Fruit fly (Drosophila melanogaster) whole organism, embryonic: Measurements from ENCODE around the gene Ctr9.

ENCODE experiments used
- Antp ChIP-seq: fragments of 200-800 bp; sonication (Bioruptor generic); optimal IDR thresholded peaks from 3 replicates; lab custom pipeline; 2016; ENCODE audit warnings: missing biosample characterization, missing genetic modification characterization
- BEAF-32 ChIP-seq: fragments of 200-800 bp; sonication (Bioruptor generic); optimal IDR thresholded peaks from 3 replicates; lab custom pipeline; 2017; ENCODE audit warnings: missing biosample characterization, missing genetic modification characterization, mild to moderate bottlenecking, moderate library complexity, missing genetic modification reagents
- CG11504 ChIP-seq: fragments of 200-800 bp; sonication (Bioruptor generic); optimal IDR thresholded peaks from 3 replicates; lab custom pipeline; 2019; ENCODE audit warnings: missing biosample characterization, mild to moderate bottlenecking, missing genetic modification characterization, moderate library complexity
- CG11696 ChIP-seq: fragments of 200-800 bp; sonication (Bioruptor generic); IDR thresholded peaks from 2 replicates; pipeline ENCODE4 v1.3.6; 2022; ENCODE audit warnings: missing biosample characterization, missing genetic modification characterization
- CG13424 ChIP-seq: fragments of 200-800 bp; sonication (Bioruptor generic); optimal IDR thresholded peaks from 2 replicates; lab custom pipeline; 2019; ENCODE audit warnings: missing biosample characterization, mild to moderate bottlenecking, missing genetic modification characterization, moderate library complexity
- CG13775 ChIP-seq: fragments of 200-800 bp; sonication (Bioruptor generic); optimal IDR thresholded peaks from 3 replicates; lab custom pipeline; 2017; ENCODE audit warnings: missing biosample characterization, mild to moderate bottlenecking, missing genetic modification characterization
- CG1647 ChIP-seq: fragments of 200-800 bp; sonication (Bioruptor generic); optimal IDR thresholded peaks from 3 replicates; lab custom pipeline; 2016; ENCODE audit warnings: missing biosample characterization, missing genetic modification characterization
- CG1792 ChIP-seq: fragments of 200-800 bp; sonication (Bioruptor generic); optimal IDR thresholded peaks from 2 replicates; lab custom pipeline; 2016; ENCODE audit warnings: missing biosample characterization, missing genetic modification characterization
- CG30020 ChIP-seq: fragments of 200-800 bp; optimal IDR thresholded peaks from 2 replicates; lab custom pipeline; 2019; ENCODE audit warnings: missing biosample characterization, mild to moderate bottlenecking, missing genetic modification characterization, moderate library complexity
- CG31388 ChIP-seq: fragments of 200-800 bp; sonication (Bioruptor generic); optimal IDR thresholded peaks from 2 replicates; lab custom pipeline; 2016; ENCODE audit warnings: missing biosample characterization, missing genetic modification characterization
- CG32767 ChIP-seq: fragments of 200-800 bp; sonication (Bioruptor generic); IDR thresholded peaks from 2 replicates; pipeline ENCODE4 v1.3.6; 2022; ENCODE audit warnings: missing biosample characterization, missing genetic modification characterization
- CG34376 ChIP-seq: fragments of 200-800 bp; sonication (Bioruptor generic); optimal IDR thresholded peaks from 2 replicates; lab custom pipeline; 2018; ENCODE audit warnings: missing biosample characterization, mild to moderate bottlenecking, missing genetic modification characterization
- CG34422 ChIP-seq: fragments of 200-800 bp; sonication (Bioruptor generic); IDR thresholded peaks from 3 replicates; pipeline ENCODE4 v1.3.6; 2022; ENCODE audit warnings: missing biosample characterization, missing genetic modification characterization
- CG4360 ChIP-seq: fragments of 200-800 bp; sonication (Bioruptor generic); IDR thresholded peaks from 2 replicates; pipeline ENCODE4 v1.3.6; 2022; ENCODE audit warnings: missing biosample characterization, missing genetic modification characterization
- CG6175 ChIP-seq: fragments of 200-800 bp; sonication (Bioruptor generic); IDR thresholded peaks from 3 replicates; pipeline ENCODE4 v1.3.6; 2022; ENCODE audit warnings: missing biosample characterization, missing genetic modification characterization
- CG7556 ChIP-seq: fragments of 200-800 bp; sonication (Bioruptor generic); optimal IDR thresholded peaks from 2 replicates; lab custom pipeline; 2017; ENCODE audit warnings: missing biosample characterization, mild to moderate bottlenecking, missing genetic modification characterization
- CHES-1-like ChIP-seq: fragments of 200-800 bp; sonication (Bioruptor generic); optimal IDR thresholded peaks from 2 replicates; lab custom pipeline; 2016; ENCODE audit warnings: missing biosample characterization, missing genetic modification characterization
- CkIIα-i1 ChIP-seq: fragments of 200-800 bp; sonication (Bioruptor generic); IDR thresholded peaks from 2 replicates; pipeline ENCODE4 v1.3.6; 2022; ENCODE audit warnings: missing biosample characterization, missing genetic modification characterization
- Deaf1 ChIP-seq: fragments of 200-800 bp; optimal IDR thresholded peaks from 3 replicates; lab custom pipeline; 2019; ENCODE audit warnings: missing biosample characterization, mild to moderate bottlenecking, missing genetic modification characterization, moderate library complexity
- Dip2 ChIP-seq: fragments of 200-800 bp; sonication (Bioruptor generic); IDR thresholded peaks from 2 replicates; pipeline ENCODE4 v1.3.6; 2022; ENCODE audit warnings: missing biosample characterization, missing genetic modification characterization
- Eip74EF ChIP-seq, 2 experiments: fragments of 200-800 bp in 1 of 2; fragments of >200 bp in 1 of 2; sonication (Bioruptor generic) in 1 of 2; optimal IDR thresholded peaks; 2 replicates each; lab custom pipeline; 2017 to 2019; ENCODE audit warnings: missing biosample characterization in 2 of 2, missing genetic modification characterization in 2 of 2, mild to moderate bottlenecking in 1 of 2, moderate library complexity in 1 of 2
- HHEX ChIP-seq: fragments of 200-800 bp; sonication (Bioruptor generic); optimal IDR thresholded peaks from 3 replicates; lab custom pipeline; 2017; ENCODE audit warnings: missing biosample characterization, mild to moderate bottlenecking, missing genetic modification characterization, missing genetic modification reagents
- Hand ChIP-seq: fragments of 200-800 bp; sonication (Bioruptor generic); optimal IDR thresholded peaks from 2 replicates; lab custom pipeline; 2017; ENCODE audit warnings: mild to moderate bottlenecking, missing biosample characterization, missing genetic modification reagents, missing genetic modification characterization
- HmgD ChIP-seq: fragments of 200-800 bp; sonication (Bioruptor generic); optimal IDR thresholded peaks from 3 replicates; lab custom pipeline; 2016; ENCODE audit warnings: missing biosample characterization, missing genetic modification characterization
- Hmr ChIP-seq: fragments of 200-800 bp; sonication (Bioruptor generic); optimal IDR thresholded peaks from 3 replicates; lab custom pipeline; 2017; ENCODE audit warnings: mild to moderate bottlenecking, missing biosample characterization, missing genetic modification reagents, missing genetic modification characterization
- Lpt ChIP-seq: fragments of >200 bp; optimal IDR thresholded peaks from 2 replicates; lab custom pipeline; 2018; ENCODE audit warnings: missing biosample characterization, missing genetic modification characterization
- Meics ChIP-seq: fragments of 200-800 bp; sonication (Bioruptor generic); optimal IDR thresholded peaks from 2 replicates; lab custom pipeline; 2017; ENCODE audit warnings: missing biosample characterization, mild to moderate bottlenecking, missing genetic modification characterization
- Mrtf ChIP-seq: fragments of 200-800 bp; sonication (Bioruptor generic); IDR thresholded peaks from 3 replicates; pipeline ENCODE4 v1.3.6; 2022; ENCODE audit warnings: missing biosample characterization, missing genetic modification characterization
- Sry-β ChIP-seq: fragments of 200-800 bp; sonication (Bioruptor generic); optimal IDR thresholded peaks from 2 replicates; lab custom pipeline; 2018; ENCODE audit warnings: missing biosample characterization, mild to moderate bottlenecking, missing genetic modification characterization, moderate library complexity
- Taf1 ChIP-seq: fragments of 200-800 bp; sonication (Bioruptor generic); IDR thresholded peaks from 2 replicates; pipeline ENCODE4 v1.3.6; 2022; ENCODE audit warnings: missing biosample characterization, missing genetic modification characterization
- Vsx1 ChIP-seq: fragments of 200-800 bp; sonication (Bioruptor generic); optimal IDR thresholded peaks from 2 replicates; lab custom pipeline; 2017; ENCODE audit warnings: missing biosample characterization, mild to moderate bottlenecking, missing genetic modification characterization, missing genetic modification reagents
- ase ChIP-seq: fragments of 200-800 bp; sonication (Bioruptor generic); IDR thresholded peaks from 3 replicates; pipeline ENCODE4 v1.3.6; 2022; ENCODE audit warnings: missing biosample characterization, missing genetic modification characterization
- bab2 ChIP-seq: fragments of 200-800 bp; sonication (Bioruptor generic); optimal IDR thresholded peaks from 2 replicates; lab custom pipeline; 2016; ENCODE audit warnings: missing biosample characterization, missing genetic modification characterization
- chn ChIP-seq: fragments of 200-800 bp; sonication (Bioruptor generic); optimal IDR thresholded peaks from 2 replicates; lab custom pipeline; 2016; ENCODE audit warnings: missing biosample characterization, missing genetic modification characterization
- crp ChIP-seq, 2 experiments: fragments of 200-800 bp; sonication (Bioruptor generic); optimal IDR thresholded peaks; 2 replicates in 1 of 2; 3 replicates in 1 of 2; lab custom pipeline; 2017; ENCODE audit warnings: missing biosample characterization in 2 of 2, missing genetic modification characterization in 2 of 2, mild to moderate bottlenecking in 1 of 2, moderate library complexity in 1 of 2
- cwo ChIP-seq: fragments of 200-800 bp; sonication (Bioruptor generic); optimal IDR thresholded peaks from 3 replicates; lab custom pipeline; 2017; ENCODE audit warnings: missing biosample characterization, missing genetic modification characterization, mild to moderate bottlenecking, moderate library complexity, missing genetic modification reagents
- da ChIP-seq: fragments of 200-800 bp; sonication (Bioruptor generic); optimal IDR thresholded peaks from 2 replicates; lab custom pipeline; 2016; ENCODE audit warnings: missing biosample characterization, missing genetic modification characterization
- fd64A ChIP-seq: fragments of 200-800 bp; sonication (Bioruptor generic); optimal IDR thresholded peaks from 3 replicates; lab custom pipeline; 2018; ENCODE audit warnings: missing biosample characterization, mild to moderate bottlenecking, missing genetic modification characterization
- hb ChIP-seq: fragments of 200-800 bp; sonication (Bioruptor generic); IDR thresholded peaks from 3 replicates; pipeline ENCODE4 v1.3.6; 2022; ENCODE audit warnings: missing biosample characterization, missing genetic modification characterization; ENCODE audit not compliant: partially characterized antibody
- inv ChIP-seq: fragments of 200-800 bp; sonication (Bioruptor generic); IDR thresholded peaks from 2 replicates; pipeline ENCODE4 v1.3.6; 2022; ENCODE audit warnings: missing biosample characterization, missing genetic modification characterization; ENCODE audit not compliant: partially characterized antibody
- kah ChIP-seq: fragments of 200-800 bp; sonication (Bioruptor generic); optimal IDR thresholded peaks from 2 replicates; lab custom pipeline; 2018; ENCODE audit warnings: missing biosample characterization, mild to moderate bottlenecking, missing genetic modification characterization
- salm ChIP-seq: fragments of 200-800 bp; sonication (Bioruptor generic); optimal IDR thresholded peaks from 2 replicates; lab custom pipeline; 2018; ENCODE audit warnings: missing biosample characterization, mild to moderate bottlenecking, missing genetic modification characterization
- sd ChIP-seq: fragments of 200-800 bp; sonication (Bioruptor generic); optimal IDR thresholded peaks from 3 replicates; lab custom pipeline; 2018; ENCODE audit warnings: missing biosample characterization, mild to moderate bottlenecking, missing genetic modification characterization, moderate library complexity
- sim ChIP-seq: fragments of 200-800 bp; sonication (Bioruptor generic); IDR thresholded peaks from 2 replicates; pipeline ENCODE4 v1.3.6; 2022; ENCODE audit warnings: missing biosample characterization, missing genetic modification characterization
- tgo ChIP-seq: fragments of 200-800 bp; sonication (Bioruptor generic); IDR thresholded peaks from 3 replicates; pipeline ENCODE4 v1.3.6; 2022; ENCODE audit warnings: missing biosample characterization, missing genetic modification characterization
- tin ChIP-seq: fragments of 200-800 bp; sonication (Bioruptor generic); optimal IDR thresholded peaks from 3 replicates; lab custom pipeline; 2016; ENCODE audit warnings: missing biosample characterization, missing genetic modification characterization
- tio ChIP-seq: fragments of 200-800 bp; sonication (Bioruptor generic); optimal IDR thresholded peaks from 2 replicates; lab custom pipeline; 2017; ENCODE audit warnings: missing biosample characterization, missing genetic modification characterization, inconsistent platforms
- toy ChIP-seq: fragments of 200-800 bp; sonication (Bioruptor generic); IDR thresholded peaks from 2 replicates; pipeline ENCODE4 v1.3.6; 2022; ENCODE audit warnings: missing biosample characterization, missing genetic modification characterization
- tx ChIP-seq: fragments of 200-800 bp; sonication (Bioruptor generic); optimal IDR thresholded peaks from 2 replicates; lab custom pipeline; 2016; ENCODE audit warnings: missing biosample characterization, missing genetic modification characterization
- wdn ChIP-seq: fragments of 200-800 bp; sonication (Bioruptor generic); IDR thresholded peaks from 2 replicates; pipeline ENCODE4 v1.3.6; 2022; ENCODE audit warnings: missing biosample characterization, missing genetic modification characterization
- yki ChIP-seq: fragments of >200 bp; optimal IDR thresholded peaks from 3 replicates; lab custom pipeline; 2018

The Ctr9 gene

DNA sequence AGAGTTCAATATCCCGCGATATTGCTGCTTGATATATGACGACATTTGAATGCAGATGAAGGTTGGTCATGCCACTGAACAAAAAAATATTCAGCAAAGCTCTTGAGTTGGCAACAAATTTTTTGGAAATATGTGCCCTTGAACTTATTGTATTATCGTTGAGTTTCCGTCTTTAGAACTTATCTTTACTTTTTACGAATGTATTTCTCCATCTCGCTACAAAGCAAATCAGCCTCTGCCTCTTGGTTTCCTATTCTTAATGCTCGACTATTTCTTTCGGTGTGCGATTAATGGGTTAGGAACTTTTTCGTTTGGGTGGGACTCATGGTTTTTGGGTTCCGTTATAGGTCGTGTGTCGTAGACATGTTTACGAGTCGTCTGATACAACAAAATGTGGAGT is 16.1 kb downstream of the Ctr9 start (continued):
- TF ChIP-seq tgo (GFP tag; lab: Robert Waterston, UW) (peak; percentile 27; the same call in 1 of the 3 replicates), CG1647 (GFP tag; lab: Kevin White, UChicago) (peak; percentile 22), CG11696 (GFP tag; lab: Robert Waterston, UW) (peak; percentile 54; the same call in 1 of the 2 replicates), hb (GFP tag; lab: Robert Waterston, UW) (no peak), Taf1 (GFP tag; lab: Robert Waterston, UW) (no peak), Antp (GFP tag; lab: Kevin White, UChicago) (peak; percentile 81), HHEX (GFP tag; lab: Kevin White, UChicago) (peak; percentile 25), cwo (GFP tag; lab: Kevin White, UChicago) (peak; percentile 22), Dip2 (GFP tag; lab: Robert Waterston, UW) (no peak), CG6175 (GFP tag; lab: Robert Waterston, UW) (no peak), Vsx1 (peak; percentile 3), CG31388 (GFP tag; lab: Kevin White, UChicago) (peak; percentile 18), salm (tag; lab: Kevin White, UChicago) (peak; percentile 19), CG13424 (tag; lab: Kevin White, UChicago) (peak; percentile 76), ase (0 out of 3 replicates have a peak, but pooled peaks have one; percentile 13), wdn (no peak), fd64A (peak; percentile 64), toy (GFP tag; lab: Robert Waterston, UW) (no peak), CG11504 (tag; lab: Kevin White, UChicago) (peak; percentile 81), CG4360 (GFP tag; lab: Robert Waterston, UW) (0 out of 2 replicates have a peak, but pooled peaks have one; percentile 4), tx (GFP tag; lab: Kevin White, UChicago) (peak; percentile 56), CG1792 (GFP tag; lab: Kevin White, UChicago) (peak; percentile 53), Hand (GFP tag; lab: Kevin White, UChicago) (peak; percentile 21), Sry-β (GFP tag; lab: Kevin White, UChicago) (peak; percentile 38), CG7556 (peak; percentile 57), sd (tag; lab: Kevin White, UChicago) (peak; percentile 49), tin (GFP tag; lab: Kevin White, UChicago) (peak; percentile 68), HmgD (GFP tag; lab: Kevin White, UChicago) (peak; percentile 10), crp (GFP tag; optimal IDR thresholded peaks at IDR 0.05; lab: Kevin White, UChicago) (no peak), chn (peak; percentile 71), CkIIα-i1 (GFP tag; lab: Robert Waterston, UW) (no peak), CG34422 (GFP tag; lab: Robert Waterston, UW) (peak; percentile 23; the same call in 1 of the 3 replicates), CG34376 (GFP tag; lab: Kevin White, UChicago) (no peak), Lpt (GFP tag; lab: Kevin White, UChicago) (no peak), bab2 (peak; percentile 33), CG32767 (GFP tag; lab: Robert Waterston, UW) (peak; percentile 65; the same call in 1 of the 2 replicates), inv (no peak), Meics (GFP tag; lab: Kevin White, UChicago) (peak; percentile 32), Deaf1 (tag; lab: Kevin White, UChicago) (peak; percentile 44), BEAF-32 (GFP tag; lab: Kevin White, UChicago) (no peak), Hmr (no peak), yki (lab: Kevin White, UChicago) (no peak), Eip74EF (GFP tag; optimal IDR thresholded peaks at IDR 0.05; lab: Kevin White, UChicago) (peak in 1 of 2 experiments; percentile 8), CG30020 (peak; percentile 43), kah (GFP tag; lab: Kevin White, UChicago) (no peak), Mrtf (GFP tag; lab: Robert Waterston, UW) (no peak), sim (GFP tag; lab: Robert Waterston, UW) (peak; percentile 35; the same call in 1 of the 2 replicates), CG13775 (GFP tag; lab: Kevin White, UChicago) (peak; percentile 53), da (no peak), CHES-1-like (GFP tag; lab: Kevin White, UChicago) (peak; percentile 63), tio (GFP tag; lab: Kevin White, UChicago) (no peak)
